Fruit fly (Drosophila melanogaster) whole organism, pupa: ENCODE results near the gene CG13933.
A peak's percentile ranks its signal among the peaks of the same experiment; 100 is the strongest.

ENCODE experiments used
- CG15710 ChIP-seq: fragments of 200-800 bp; sonication (Bioruptor generic); optimal IDR thresholded peaks from 2 replicates; lab custom pipeline; 2018; ENCODE audit warnings: missing biosample characterization, mild to moderate bottlenecking, missing genetic modification characterization, moderate library complexity
- CG17806 ChIP-seq: fragments of 200-800 bp; sonication (Bioruptor generic); optimal IDR thresholded peaks from 2 replicates; lab custom pipeline; 2018; ENCODE audit warnings: missing biosample characterization, mild to moderate bottlenecking, missing genetic modification characterization, moderate library complexity
- CG34367 ChIP-seq: fragments of 200-800 bp; sonication (Bioruptor generic); optimal IDR thresholded peaks from 2 replicates; lab custom pipeline; 2018; ENCODE audit warnings: missing biosample characterization, mild to moderate bottlenecking, missing genetic modification characterization
- CG4496 ChIP-seq: fragments of 200-800 bp; sonication (Bioruptor generic); IDR thresholded peaks from 3 replicates; pipeline ENCODE4 v1.3.6; 2022; ENCODE audit warnings: missing biosample characterization, missing genetic modification characterization
- CG8301 ChIP-seq: fragments of 200-800 bp; sonication (Bioruptor generic); optimal IDR thresholded peaks from 2 replicates; lab custom pipeline; 2018; ENCODE audit warnings: missing biosample characterization, mild to moderate bottlenecking, missing genetic modification characterization
- CG9948 ChIP-seq: fragments of 200-800 bp; sonication (Bioruptor generic); optimal IDR thresholded peaks from 2 replicates; lab custom pipeline; 2018; ENCODE audit warnings: missing biosample characterization, mild to moderate bottlenecking, missing genetic modification characterization, moderate library complexity
- EcR ChIP-seq: fragments of 200-800 bp; sonication (Bioruptor generic); optimal IDR thresholded peaks from 3 replicates; lab custom pipeline; 2019; ENCODE audit warnings: missing biosample characterization, missing genetic modification characterization, mild to moderate bottlenecking, moderate library complexity, missing genetic modification reagents
- Pif1A ChIP-seq: fragments of 200-800 bp; sonication (Bioruptor generic); optimal IDR thresholded peaks from 3 replicates; lab custom pipeline; 2016; ENCODE audit warnings: missing biosample characterization, missing genetic modification characterization
- gl ChIP-seq: fragments of 200-800 bp; sonication (Bioruptor generic); optimal IDR thresholded peaks from 2 replicates; lab custom pipeline; 2018; ENCODE audit warnings: missing biosample characterization, mild to moderate bottlenecking, missing genetic modification characterization
- rn ChIP-seq: fragments of 200-800 bp; sonication (Bioruptor generic); IDR thresholded peaks from 2 replicates; pipeline ENCODE4 v1.3.6; 2022; ENCODE audit warnings: missing biosample characterization, missing genetic modification characterization

The CG13933 gene

dm6 chr3L:1726747-1727146 is 48.2 kb downstream of the CG13933 start:
- TF ChIP-seq Pif1A (GFP tag; lab: Kevin White, UChicago) (no peak), EcR (GFP tag; lab: Kevin White, UChicago) (peak; percentile 9)

dm6 chr3L:1724090-1724489 is 50.9 kb downstream of the CG13933 start, which contains the start of gene CG12035:
TSS of gene CG12035 (plus strand) at chr3L:1724390.
- TF ChIP-seq CG4496 (GFP tag; lab: Robert Waterston, UW) (no peak), CG34367 (tag; lab: Kevin White, UChicago) (no peak), CG15710 (tag; lab: Kevin White, UChicago) (no peak), EcR (GFP tag; lab: Kevin White, UChicago) (no peak), rn (GFP tag; lab: Robert Waterston, UW) (no peak), gl (tag; lab: Kevin White, UChicago) (no peak)

dm6 chr3L:1723053-1723452 is 51.9 kb downstream of the CG13933 start, which contains the start of gene CG18171:
TSS of gene CG18171 (minus strand) at chr3L:1723153.
- no peak for TF ChIP-seq CG15710 (tag; lab: Kevin White, UChicago)
- TF ChIP-seq Pif1A (GFP tag; lab: Kevin White, UChicago), result no peak
- no peak for TF ChIP-seq CG34367 (tag; lab: Kevin White, UChicago)
- TF ChIP-seq CG4496 (GFP tag; lab: Robert Waterston, UW), result no peak
- TF ChIP-seq CG9948, result no peak
- TF ChIP-seq CG8301 (tag; lab: Kevin White, UChicago), result no peak
- no peak for TF ChIP-seq rn (GFP tag; lab: Robert Waterston, UW)
- no peak for TF ChIP-seq CG17806 (tag; lab: Kevin White, UChicago)
